Fruit fly (Drosophila melanogaster) whole organism, embryonic: ENCODE measurements around the gene CG8925.

ENCODE experiments used
- Ada2b ChIP-seq: fragments of 200-800 bp; sonication (Bioruptor generic); IDR thresholded peaks from 2 replicates; pipeline ENCODE4 v1.3.6; 2022; ENCODE audit warnings: missing biosample characterization, missing genetic modification characterization
- Adf1 ChIP-seq: fragments of 200-800 bp; sonication (Bioruptor generic); IDR thresholded peaks from 2 replicates; pipeline ENCODE4 v1.3.6; 2022; ENCODE audit warnings: missing biosample characterization, missing genetic modification characterization
- Asciz ChIP-seq: fragments of 200-800 bp; sonication (Bioruptor generic); optimal IDR thresholded peaks from 2 replicates; lab custom pipeline; 2017; ENCODE audit warnings: missing biosample characterization, mild to moderate bottlenecking, missing genetic modification characterization, missing genetic modification reagents
- C15 ChIP-seq: fragments of 200-800 bp; sonication (Bioruptor generic); IDR thresholded peaks from 3 replicates; pipeline ENCODE4 v1.3.6; 2022; ENCODE audit warnings: missing biosample characterization, missing genetic modification characterization
- CG10209 ChIP-seq: fragments of 200-800 bp; sonication (Bioruptor generic); optimal IDR thresholded peaks from 3 replicates; lab custom pipeline; 2017; ENCODE audit warnings: missing biosample characterization, mild to moderate bottlenecking, missing genetic modification characterization, missing genetic modification reagents
- CG10543 ChIP-seq: fragments of 200-800 bp; sonication (Bioruptor generic); optimal IDR thresholded peaks from 3 replicates; lab custom pipeline; 2017; ENCODE audit warnings: missing biosample characterization, mild to moderate bottlenecking, missing genetic modification characterization, moderate library complexity
- CG10565 ChIP-seq: fragments of 200-800 bp; sonication (Bioruptor generic); optimal IDR thresholded peaks from 3 replicates; lab custom pipeline; 2016; ENCODE audit warnings: missing biosample characterization, mild to moderate bottlenecking, missing genetic modification characterization
- CG10654 ChIP-seq: fragments of 200-800 bp; sonication (Bioruptor generic); optimal IDR thresholded peaks from 2 replicates; lab custom pipeline; 2016; ENCODE audit warnings: missing biosample characterization, missing genetic modification characterization
- CG12071 ChIP-seq: fragments of 200-800 bp; sonication (Bioruptor generic); optimal IDR thresholded peaks from 3 replicates; lab custom pipeline; 2018; ENCODE audit warnings: missing biosample characterization, mild to moderate bottlenecking, missing genetic modification characterization
- CG1233 ChIP-seq: fragments of 200-800 bp; sonication (Bioruptor generic); optimal IDR thresholded peaks from 4 replicates; lab custom pipeline; 2018; ENCODE audit warnings: missing biosample characterization, mild to moderate bottlenecking, missing genetic modification characterization
- CG12659 ChIP-seq: fragments of 200-800 bp; sonication (Bioruptor generic); optimal IDR thresholded peaks from 3 replicates; lab custom pipeline; 2017; ENCODE audit warnings: mild to moderate bottlenecking, missing biosample characterization, missing genetic modification reagents, missing genetic modification characterization
- CG12744 ChIP-seq: fragments of 200-800 bp; sonication (Bioruptor generic); optimal IDR thresholded peaks from 2 replicates; lab custom pipeline; 2016; ENCODE audit warnings: missing biosample characterization, missing genetic modification characterization
- CG13296 ChIP-seq: fragments of 200-800 bp; sonication (Bioruptor generic); optimal IDR thresholded peaks from 3 replicates; lab custom pipeline; 2018; ENCODE audit warnings: missing biosample characterization, mild to moderate bottlenecking, missing genetic modification characterization
- CG16863 ChIP-seq: fragments of 200-800 bp; sonication (Bioruptor generic); optimal IDR thresholded peaks from 3 replicates; lab custom pipeline; 2016; ENCODE audit warnings: missing biosample characterization, missing genetic modification characterization
- CG18262 ChIP-seq: fragments of 200-800 bp; optimal IDR thresholded peaks from 3 replicates; lab custom pipeline; 2019; ENCODE audit warnings: missing biosample characterization, mild to moderate bottlenecking, missing genetic modification characterization, moderate library complexity
- CG32532 ChIP-seq: fragments of 200-800 bp; sonication (Bioruptor generic); IDR thresholded peaks from 2 replicates; pipeline ENCODE4 v1.3.6; 2022; ENCODE audit warnings: missing biosample characterization, missing genetic modification characterization
- CG4404 ChIP-seq: fragments of 200-800 bp; sonication (Bioruptor generic); IDR thresholded peaks from 2 replicates; pipeline ENCODE4 v1.3.6; 2022; ENCODE audit warnings: missing biosample characterization, missing genetic modification characterization
- CG4424 ChIP-seq: fragments of 200-800 bp; sonication (Bioruptor generic); optimal IDR thresholded peaks from 3 replicates; lab custom pipeline; 2016; ENCODE audit warnings: missing biosample characterization, missing genetic modification characterization
- CG7556 ChIP-seq: fragments of 200-800 bp; sonication (Bioruptor generic); optimal IDR thresholded peaks from 2 replicates; lab custom pipeline; 2017; ENCODE audit warnings: missing biosample characterization, mild to moderate bottlenecking, missing genetic modification characterization
- CG8924 ChIP-seq: fragments of 200-800 bp; optimal IDR thresholded peaks from 3 replicates; lab custom pipeline; 2019; ENCODE audit warnings: missing biosample characterization, mild to moderate bottlenecking, missing genetic modification characterization, moderate library complexity
- Dbx ChIP-seq: fragments of 200-800 bp; sonication (Bioruptor generic); IDR thresholded peaks from 3 replicates; pipeline ENCODE4 v1.3.6; 2022; ENCODE audit warnings: missing biosample characterization, missing genetic modification characterization
- Dek ChIP-seq: fragments of 200-800 bp; sonication (Bioruptor generic); optimal IDR thresholded peaks from 3 replicates; lab custom pipeline; 2019; ENCODE audit warnings: missing biosample characterization, mild to moderate bottlenecking, missing genetic modification characterization, moderate library complexity
- E2f1 ChIP-seq: fragments of 200-800 bp; sonication (Bioruptor generic); IDR thresholded peaks from 2 replicates; pipeline ENCODE4 v1.3.6; 2022; ENCODE audit warnings: missing biosample characterization, missing genetic modification characterization
- Eip74EF ChIP-seq, 2 experiments: fragments of 200-800 bp in 1 of 2; fragments of >200 bp in 1 of 2; sonication (Bioruptor generic) in 1 of 2; optimal IDR thresholded peaks; 2 replicates each; lab custom pipeline; 2017 to 2019; ENCODE audit warnings: missing biosample characterization in 2 of 2, missing genetic modification characterization in 2 of 2, mild to moderate bottlenecking in 1 of 2, moderate library complexity in 1 of 2
- Ets65A ChIP-seq: fragments of 200-800 bp; sonication (Bioruptor generic); peaks from one replicate; lab custom pipeline; 2016; ENCODE audit warnings: missing biosample characterization, missing genetic modification characterization
- HHEX ChIP-seq: fragments of 200-800 bp; sonication (Bioruptor generic); optimal IDR thresholded peaks from 3 replicates; lab custom pipeline; 2017; ENCODE audit warnings: missing biosample characterization, mild to moderate bottlenecking, missing genetic modification characterization, missing genetic modification reagents
- Jarid2 ChIP-seq: fragments of 200-800 bp; sonication (Bioruptor generic); optimal IDR thresholded peaks from 3 replicates; lab custom pipeline; 2017; ENCODE audit warnings: mild to moderate bottlenecking, missing biosample characterization, missing genetic modification reagents, missing genetic modification characterization
- NK7.1 ChIP-seq: fragments of 200-800 bp; sonication (Bioruptor generic); optimal IDR thresholded peaks from 3 replicates; lab custom pipeline; 2016; ENCODE audit warnings: missing biosample characterization, missing genetic modification characterization
- Nf-YC ChIP-seq: fragments of 200-800 bp; optimal IDR thresholded peaks from 3 replicates; lab custom pipeline; 2019; ENCODE audit warnings: missing biosample characterization, mild to moderate bottlenecking, missing genetic modification characterization, moderate library complexity
- Opbp ChIP-seq: fragments of 200-800 bp; sonication (Bioruptor generic); IDR thresholded peaks from 3 replicates; pipeline ENCODE4 v1.3.6; 2022; ENCODE audit warnings: missing biosample characterization, missing genetic modification characterization; ENCODE audit not compliant: partially characterized antibody
- PHDP ChIP-seq: fragments of 200-800 bp; sonication (Bioruptor generic); optimal IDR thresholded peaks from 3 replicates; lab custom pipeline; 2018; ENCODE audit warnings: missing biosample characterization, mild to moderate bottlenecking, missing genetic modification characterization, moderate library complexity
- Rfx ChIP-seq: fragments of 200-800 bp; sonication (Bioruptor generic); IDR thresholded peaks from 2 replicates; pipeline ENCODE4 v1.3.6; 2022; ENCODE audit warnings: missing biosample characterization, missing genetic modification characterization
- Scr ChIP-seq: fragments of 200-800 bp; sonication (Bioruptor generic); IDR thresholded peaks from 2 replicates; pipeline ENCODE4 v1.3.6; 2022; ENCODE audit warnings: missing biosample characterization, missing genetic modification characterization; ENCODE audit not compliant: partially characterized antibody
- Usf ChIP-seq: fragments of 200-800 bp; sonication (Bioruptor generic); optimal IDR thresholded peaks from 2 replicates; lab custom pipeline; 2017; ENCODE audit warnings: missing genotype, missing biosample characterization, missing genetic modification characterization
- br ChIP-seq: fragments of >200 bp; optimal IDR thresholded peaks from 2 replicates; lab custom pipeline; 2017
- dpn ChIP-seq, 2 experiments: fragments of 200-800 bp; sonication (Bioruptor generic); optimal IDR thresholded peaks; 3 replicates each; lab custom pipeline; 2016; ENCODE audit warnings: missing biosample characterization in 2 of 2, missing genetic modification characterization in 2 of 2
- fd96Cb ChIP-seq: fragments of 200-800 bp; sonication (Bioruptor generic); optimal IDR thresholded peaks from 2 replicates; lab custom pipeline; 2018; ENCODE audit warnings: missing biosample characterization, mild to moderate bottlenecking, missing genetic modification characterization, moderate library complexity
- jumu ChIP-seq: fragments of 200-800 bp; sonication (Bioruptor generic); optimal IDR thresholded peaks from 3 replicates; lab custom pipeline; 2016; ENCODE audit warnings: missing biosample characterization, missing genetic modification characterization
- lilli ChIP-seq: fragments of 200-800 bp; sonication (Bioruptor generic); optimal IDR thresholded peaks from 3 replicates; lab custom pipeline; 2016; ENCODE audit warnings: missing biosample characterization, missing genetic modification characterization
- mam ChIP-seq: fragments of 200-800 bp; sonication (Bioruptor generic); optimal IDR thresholded peaks from 3 replicates; lab custom pipeline; 2016; ENCODE audit warnings: missing biosample characterization, missing genetic modification characterization
- nom ChIP-seq: fragments of 200-800 bp; sonication (Bioruptor generic); optimal IDR thresholded peaks from 2 replicates; lab custom pipeline; 2017; ENCODE audit warnings: missing biosample characterization, missing genetic modification characterization, mild to moderate bottlenecking, moderate library complexity, missing genetic modification reagents
- oc ChIP-seq: fragments of 200-800 bp; sonication (Bioruptor generic); optimal IDR thresholded peaks from 2 replicates; lab custom pipeline; 2018; ENCODE audit warnings: missing biosample characterization, mild to moderate bottlenecking, missing genetic modification characterization, moderate library complexity
- sd ChIP-seq: fragments of 200-800 bp; sonication (Bioruptor generic); optimal IDR thresholded peaks from 3 replicates; lab custom pipeline; 2018; ENCODE audit warnings: missing biosample characterization, mild to moderate bottlenecking, missing genetic modification characterization, moderate library complexity
- sob ChIP-seq: fragments of 200-800 bp; sonication (Bioruptor generic); IDR thresholded peaks from 2 replicates; pipeline ENCODE4 v1.3.6; 2022; ENCODE audit warnings: missing biosample characterization, missing genetic modification characterization
- stc ChIP-seq: fragments of 200-800 bp; sonication (Bioruptor generic); IDR thresholded peaks from 2 replicates; pipeline ENCODE4 v1.3.6; 2022; ENCODE audit warnings: missing biosample characterization, missing genetic modification characterization
- sug ChIP-seq: fragments of 200-800 bp; optimal IDR thresholded peaks from 2 replicates; lab custom pipeline; 2019; ENCODE audit warnings: missing biosample characterization, mild to moderate bottlenecking, missing genetic modification characterization, moderate library complexity
- tgo ChIP-seq: fragments of 200-800 bp; sonication (Bioruptor generic); IDR thresholded peaks from 3 replicates; pipeline ENCODE4 v1.3.6; 2022; ENCODE audit warnings: missing biosample characterization, missing genetic modification characterization
- unc-4 ChIP-seq: fragments of 200-800 bp; sonication (Bioruptor generic); IDR thresholded peaks from 2 replicates; pipeline ENCODE4 v1.3.6; 2022; ENCODE audit warnings: missing biosample characterization, missing genetic modification characterization; ENCODE audit not compliant: partially characterized antibody
- wek ChIP-seq: fragments of 200-800 bp; sonication (Bioruptor generic); optimal IDR thresholded peaks from 3 replicates; lab custom pipeline; 2018; ENCODE audit warnings: missing biosample characterization, mild to moderate bottlenecking, missing genetic modification characterization, moderate library complexity

Gene CG8925

DNA sequence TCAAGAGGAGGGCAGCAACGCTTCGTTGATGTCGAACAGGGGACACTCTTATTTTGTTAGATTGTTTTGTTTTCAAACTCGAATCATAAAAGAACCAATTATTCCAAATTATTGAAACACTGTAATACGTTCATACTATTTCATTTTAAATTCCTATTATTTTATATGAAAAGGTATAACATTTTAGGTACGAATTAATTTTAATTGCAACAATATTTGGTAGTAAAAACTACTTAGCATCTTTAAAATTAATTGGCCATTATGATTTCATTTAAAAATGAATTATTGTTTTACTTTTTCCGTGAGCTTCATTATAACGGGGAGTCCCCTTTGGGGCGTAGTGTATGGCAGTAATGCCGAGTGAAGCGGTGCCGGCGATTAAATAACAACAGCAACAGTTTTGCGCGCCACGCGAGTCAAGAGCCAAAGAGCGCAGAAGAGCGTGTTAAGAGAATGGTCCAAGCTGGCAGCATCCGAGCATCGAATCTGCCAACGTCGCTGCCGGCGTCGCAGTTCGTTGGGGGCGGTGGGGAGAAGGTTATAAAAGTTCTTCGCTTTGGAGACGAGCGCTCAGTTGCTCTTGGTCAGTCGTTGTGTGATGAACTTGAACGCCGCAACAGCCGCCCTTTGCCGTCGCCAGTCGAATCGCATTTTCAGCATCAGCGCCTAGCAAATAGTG lies 14.1 kb upstream of the CG8925 start (continued):
- TF ChIP-seq CG12071 (peak; percentile 5), sob (GFP tag; lab: Robert Waterston, UW) (peak; percentile 50; the same call in 1 of the 2 replicates), sug (tag; lab: Kevin White, UChicago) (peak; percentile 54), CG8924 (tag; lab: Kevin White, UChicago) (peak; percentile 61), HHEX (peak; percentile 24), tgo (GFP tag; lab: Robert Waterston, UW) (peak; percentile 50; the same call in 2 of the 3 replicates), CG13296 (GFP tag; lab: Kevin White, UChicago) (peak; percentile 36), PHDP (tag; lab: Kevin White, UChicago) (peak; percentile 43), CG12744 (peak; percentile 17), dpn (GFP tag; optimal IDR thresholded peaks at IDR 0.05; lab: Kevin White, UChicago) (peak in 1 of 2 experiments; percentile 27), oc (peak; percentile 21), unc-4 (GFP tag; lab: Robert Waterston, UW) (0 out of 2 replicates have a peak, but pooled peaks have one; percentile 33), Jarid2 (GFP tag; lab: Kevin White, UChicago) (peak; percentile 81), Dbx (GFP tag; lab: Robert Waterston, UW) (peak; percentile 63; the same call in 2 of the 3 replicates), stc (GFP tag; lab: Robert Waterston, UW) (peak; percentile 57), Ada2b (0 out of 2 replicates have a peak, but pooled peaks have one; percentile 10), br (lab: Kevin White, UChicago) (no peak), Dek (tag; lab: Kevin White, UChicago) (peak; percentile 28), wek (GFP tag; lab: Kevin White, UChicago) (no peak), mam (GFP tag; lab: Kevin White, UChicago) (peak; percentile 11), NK7.1 (no peak), Eip74EF (GFP tag; optimal IDR thresholded peaks at IDR 0.05; lab: Kevin White, UChicago) (peak in 1 of 2 experiments; percentile 20), lilli (GFP tag; lab: Kevin White, UChicago) (peak; percentile 23), Opbp (GFP tag; lab: Robert Waterston, UW) (0 out of 3 replicates have a peak, but pooled peaks have one; percentile 38), Usf (no peak), CG32532 (GFP tag; lab: Robert Waterston, UW) (peak; percentile 39; the same call in 1 of the 2 replicates), CG12659 (GFP tag; lab: Kevin White, UChicago) (peak; percentile 53), CG10654 (GFP tag; lab: Kevin White, UChicago) (no peak), Ets65A (GFP tag; lab: Kevin White, UChicago) (peak; percentile 1), Asciz (GFP tag; lab: Kevin White, UChicago) (peak; percentile 37), Nf-YC (tag; lab: Kevin White, UChicago) (peak; percentile 15), sd (tag; lab: Kevin White, UChicago) (no peak), CG16863 (GFP tag; lab: Kevin White, UChicago) (no peak), CG10565 (GFP tag; lab: Kevin White, UChicago) (no peak), CG7556 (GFP tag; lab: Kevin White, UChicago) (peak; percentile 71), CG4424 (GFP tag; lab: Kevin White, UChicago) (peak; percentile 36), nom (GFP tag; lab: Kevin White, UChicago) (peak; percentile 14), Scr (GFP tag; lab: Robert Waterston, UW) (0 out of 2 replicates have a peak, but pooled peaks have one; percentile 36), CG1233 (GFP tag; lab: Kevin White, UChicago) (peak; percentile 58), CG18262 (tag; lab: Kevin White, UChicago) (peak; percentile 52), CG10543 (GFP tag; lab: Kevin White, UChicago) (peak; percentile 72), Adf1 (peak; percentile 98), fd96Cb (tag; lab: Kevin White, UChicago) (peak; percentile 30), Rfx (peak; percentile 36), jumu (no peak), CG4404 (GFP tag; lab: Robert Waterston, UW) (no peak), E2f1 (GFP tag; lab: Robert Waterston, UW) (peak; percentile 37; the same call in 1 of the 2 replicates), CG10209 (GFP tag; lab: Kevin White, UChicago) (peak; percentile 33), C15 (GFP tag; lab: Robert Waterston, UW) (no peak)
